Worm (Caenorhabditis elegans): ENCODE results near the gene marb-1.
"Not testable (repeated sequence)": the region's sequence is repeated elsewhere in the genome, so short reads cannot be mapped to it uniquely, and the experiment has no call there.

The marb-1 gene

ce11 chrIV:12194668-12195067 lies 14.1 kb downstream of the marb-1 start:
- no peak for TF ChIP-seq ces-1 (GFP tag; optimal IDR thresholded peaks at IDR 0.05)
- no peak for TF ChIP-seq nhr-84 (tag; optimal IDR thresholded peaks at IDR 0.05)
- no peak for TF ChIP-seq zag-1 (tag; optimal IDR thresholded peaks at IDR 0.05)
- TF ChIP-seq efl-1 (optimal IDR thresholded peaks at IDR 0.05): no peak
- TF ChIP-seq efl-1 (GFP tag; optimal IDR thresholded peaks at IDR 0.05 in 1 of 2): peak in 1 of 2 experiments; percentile 46
- no peak for TF ChIP-seq nhr-47 (tag; optimal IDR thresholded peaks at IDR 0.05)
- no peak for TF ChIP-seq ceh-90 (tag; optimal IDR thresholded peaks at IDR 0.05)
- no peak for TF ChIP-seq mab-9 (GFP tag; IDR thresholded peaks at IDR 0.05)
- TF ChIP-seq hlh-17 (GFP tag; optimal IDR thresholded peaks at IDR 0.05; ENCODE audit: borderline replicate concordance): no peak

- no peak for TF ChIP-seq C34B4.2 (tag; optimal IDR thresholded peaks at IDR 0.05)
- no peak for TF ChIP-seq snpc-4 (tag; optimal IDR thresholded peaks at IDR 0.05)
- TF ChIP-seq efl-1 (optimal IDR thresholded peaks at IDR 0.05): no peak
- peak in 1 of 2 experiments; percentile 14 for TF ChIP-seq efl-1 (GFP tag; optimal IDR thresholded peaks at IDR 0.05 in 1 of 2)
- TF ChIP-seq zag-1 (tag; optimal IDR thresholded peaks at IDR 0.05): no peak
- TF ChIP-seq ceh-63 (GFP tag; optimal IDR thresholded peaks at IDR 0.05): no peak
- no peak for TF ChIP-seq dpl-1 (GFP tag; optimal IDR thresholded peaks at IDR 0.05)
- no peak for TF ChIP-seq hlh-4 (tag; optimal IDR thresholded peaks at IDR 0.05)
Observed at ce11 chrIV:12193338-12193737, 15.5 kb downstream of the marb-1 start.

ce11 chrIV:12192104-12192763 lies 16.6 kb downstream of the marb-1 start:
- peak; percentile 10 for TF ChIP-seq lin-14 (GFP tag; optimal IDR thresholded peaks at IDR 0.05)
- TF ChIP-seq ztf-4 (tag; optimal IDR thresholded peaks at IDR 0.05): no peak
- TF ChIP-seq C16A3.4 (tag; optimal IDR thresholded peaks at IDR 0.05): no peak
- TF ChIP-seq unc-30 (tag; optimal IDR thresholded peaks at IDR 0.05): no peak

- TF ChIP-seq snpc-4 (tag; optimal IDR thresholded peaks at IDR 0.05); lir-3 (tag; optimal IDR thresholded peaks at IDR 0.05; ENCODE audit: poor library complexity); nhr-77 (tag; optimal IDR thresholded peaks at IDR 0.05): not testable (repeated sequence)
Observed at ce11 chrIV:12178235-12178634, 30.6 kb downstream of the marb-1 start, which contains the start of gene nlr-1. Gene nlr-1, minus strand, starts transcription at chrIV:12178335.

ce11 chrIV:12167944-12168343 lies 40.9 kb downstream of the marb-1 start, which contains the start of gene F20B10.3:
Gene F20B10.3, plus strand, starts transcription at chrIV:12168244.
- TF ChIP-seq mab-9 (GFP tag; IDR thresholded peaks at IDR 0.05): no peak
- no peak for TF ChIP-seq efl-1 (optimal IDR thresholded peaks at IDR 0.05)
- peak in 1 of 2 experiments; percentile 43 for TF ChIP-seq efl-1 (GFP tag; optimal IDR thresholded peaks at IDR 0.05 in 1 of 2)

ce11 chrIV:12165432-12166078 lies 43.3 kb downstream of the marb-1 start:
- no peak for TF ChIP-seq efl-1 (optimal IDR thresholded peaks at IDR 0.05)
- TF ChIP-seq efl-1 (GFP tag; optimal IDR thresholded peaks at IDR 0.05 in 1 of 2): peak in 1 of 2 experiments; percentile 70
- TF ChIP-seq pqm-1 (tag; optimal IDR thresholded peaks at IDR 0.05): no peak
- TF ChIP-seq elt-2 (tag; optimal IDR thresholded peaks at IDR 0.05): peak; percentile 47

- TF ChIP-seq vab-15 (tag; optimal IDR thresholded peaks at IDR 0.05): no peak
- no peak for TF ChIP-seq pax-3 (tag; optimal IDR thresholded peaks at IDR 0.05)
- no peak for TF ChIP-seq ceh-88 (GFP tag; IDR thresholded peaks at IDR 0.05)
Observed at ce11 chrIV:12162732-12163131, 46.1 kb downstream of the marb-1 start.

- TF ChIP-seq ztf-11 (tag; optimal IDR thresholded peaks at IDR 0.05): no peak
- TF ChIP-seq snpc-4 (tag; optimal IDR thresholded peaks at IDR 0.05): no peak
- no peak for TF ChIP-seq zag-1 (tag; optimal IDR thresholded peaks at IDR 0.05)
- TF ChIP-seq hpl-2 (GFP tag; optimal IDR thresholded peaks at IDR 0.05): no peak
- no peak for TF ChIP-seq swsn-7 (tag; optimal IDR thresholded peaks at IDR 0.05)
- no peak for TF ChIP-seq aha-1 (tag; optimal IDR thresholded peaks at IDR 0.05)
- no peak for TF ChIP-seq snu-23 (GFP tag; optimal IDR thresholded peaks at IDR 0.05)
- no peak for TF ChIP-seq ztf-4 (tag; optimal IDR thresholded peaks at IDR 0.05)
- no peak for TF ChIP-seq Y116A8C.19 (tag; optimal IDR thresholded peaks at IDR 0.05; ENCODE audit: borderline replicate concordance)
- no peak for TF ChIP-seq nhr-84 (tag; optimal IDR thresholded peaks at IDR 0.05)
- no peak for TF ChIP-seq nhr-71 (tag; optimal IDR thresholded peaks at IDR 0.05)
- no peak for TF ChIP-seq nhr-76 (tag; optimal IDR thresholded peaks at IDR 0.05)
Observed at ce11 chrIV:12160421-12160820, 48.4 kb downstream of the marb-1 start.

Data from whole organism, L1 larva.